Worm (Caenorhabditis elegans): ENCODE measurements around the gene adah-1.
A peak's percentile ranks its signal among the peaks of the same experiment; 100 is the strongest.

Gene adah-1

DNA sequence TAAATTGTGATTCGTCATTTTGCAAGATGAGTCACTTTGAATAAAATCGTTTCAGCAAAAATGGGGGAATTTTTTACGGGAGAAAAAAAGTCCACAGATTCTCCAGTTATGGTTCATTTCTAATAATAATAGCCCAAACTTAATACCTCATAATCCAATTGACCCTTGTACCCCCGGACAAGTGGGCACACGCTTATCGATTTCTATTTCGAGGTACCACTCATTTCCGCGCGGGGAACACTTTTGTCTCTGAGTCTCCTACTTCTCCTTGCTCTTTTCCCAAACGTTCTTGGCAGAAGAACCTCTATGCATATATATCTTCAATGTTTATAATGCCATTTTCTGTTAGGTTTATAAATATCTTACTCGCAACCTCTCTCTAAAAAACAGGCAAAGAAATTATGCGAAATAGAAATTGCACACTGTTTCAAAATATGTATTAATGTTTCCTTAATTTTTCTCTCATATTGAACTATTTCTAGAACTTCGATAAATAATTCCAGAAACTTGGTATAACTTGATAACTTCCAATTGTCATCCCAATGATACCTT, 6.8 kb upstream of the adah-1 start, which contains the start of gene gldi-4:
Gene gldi-4 (plus strand): TSS at position 502 of the 552 bp plus-strand sequence.
- TF ChIP-seq ceh-13 (GFP tag; optimal IDR thresholded peaks at IDR 0.05), result no peak
- no peak for TF ChIP-seq tra-4 (tag; optimal IDR thresholded peaks at IDR 0.05)
- TF ChIP-seq aly-1 (tag; optimal IDR thresholded peaks at IDR 0.05), result no peak
- TF ChIP-seq hmg-4 (GFP tag; optimal IDR thresholded peaks at IDR 0.05), result no peak
- TF ChIP-seq ceh-36 (tag; optimal IDR thresholded peaks at IDR 0.05), result no peak
- no peak for TF ChIP-seq pes-1 (GFP tag; IDR thresholded peaks at IDR 0.05)
- TF ChIP-seq sea-1 (GFP tag; conservative IDR thresholded peaks at IDR 0.05), result no peak
- TF ChIP-seq B0310.2 (tag; optimal IDR thresholded peaks at IDR 0.05), result no peak
- no peak for TF ChIP-seq flt-1 (GFP tag; IDR thresholded peaks at IDR 0.05)
- TF ChIP-seq ets-7 (tag; optimal IDR thresholded peaks at IDR 0.05), result no peak
- no peak for TF ChIP-seq ama-1 (optimal IDR thresholded peaks at IDR 0.05)
- TF ChIP-seq hmbx-1 (tag; optimal IDR thresholded peaks at IDR 0.05), result no peak
- no peak for TF ChIP-seq scrt-1 (GFP tag; IDR thresholded peaks at IDR 0.05)
- no peak for TF ChIP-seq hnd-1 (tag; optimal IDR thresholded peaks at IDR 0.05)
- no peak for TF ChIP-seq tbx-37 (GFP tag; conservative IDR thresholded peaks at IDR 0.05)

DNA sequence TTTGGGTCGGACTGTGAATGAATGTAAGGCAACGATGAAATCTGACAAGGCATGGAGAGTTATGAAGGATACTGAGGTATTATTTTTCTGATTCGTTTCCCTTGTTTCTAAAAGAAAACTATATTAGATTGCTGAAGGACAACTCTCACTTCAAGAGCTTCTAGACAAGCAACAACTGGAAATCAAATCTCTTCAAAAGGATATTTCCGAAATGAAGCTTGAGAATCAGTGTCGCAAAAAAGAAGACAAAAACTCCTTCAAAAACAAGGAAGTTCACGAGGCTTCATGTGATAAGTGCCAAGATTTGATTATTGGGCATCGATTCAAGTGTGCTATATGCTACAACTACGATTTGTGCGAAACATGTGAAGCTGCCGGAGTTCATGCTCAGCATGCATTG, 5.4 kb upstream of the adah-1 start:
- TF ChIP-seq hmbx-1 (tag; optimal IDR thresholded peaks at IDR 0.05) (no peak), tbx-37 (GFP tag; conservative IDR thresholded peaks at IDR 0.05) (no peak), hmg-4 (GFP tag; optimal IDR thresholded peaks at IDR 0.05) (no peak), ama-1 (optimal IDR thresholded peaks at IDR 0.05) (no peak), ets-7 (tag; optimal IDR thresholded peaks at IDR 0.05) (no peak), F13C5.2 (tag; optimal IDR thresholded peaks at IDR 0.05) (no peak), pes-1 (GFP tag; IDR thresholded peaks at IDR 0.05) (no peak), B0310.2 (tag; optimal IDR thresholded peaks at IDR 0.05) (no peak), ceh-13 (GFP tag; optimal IDR thresholded peaks at IDR 0.05) (no peak), hnd-1 (tag; optimal IDR thresholded peaks at IDR 0.05) (no peak), flt-1 (GFP tag; IDR thresholded peaks at IDR 0.05) (no peak), scrt-1 (GFP tag; IDR thresholded peaks at IDR 0.05) (no peak), tbx-11 (GFP tag; IDR thresholded peaks at IDR 0.05) (no peak)

DNA sequence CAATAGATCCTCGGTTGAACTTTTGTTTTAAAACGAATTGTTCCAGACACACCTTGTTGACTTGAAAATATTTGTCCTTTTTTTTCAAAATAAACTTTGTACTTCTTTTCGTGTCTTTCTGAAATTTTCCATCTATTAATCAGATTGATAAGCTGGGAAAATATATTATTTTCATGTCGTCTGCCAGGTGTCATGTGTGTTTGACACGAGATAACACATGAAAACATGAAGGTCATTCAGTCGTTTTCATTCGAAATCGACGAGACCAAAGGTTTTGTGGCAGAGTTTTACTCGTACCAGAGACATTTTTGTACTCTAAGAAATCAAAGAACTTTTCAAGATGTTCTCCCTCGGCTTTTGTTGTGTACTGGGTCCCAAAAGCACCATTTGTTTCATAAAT, 3.4 kb upstream of the adah-1 start:
- no peak for TF ChIP-seq ets-7 (tag; optimal IDR thresholded peaks at IDR 0.05)
- no peak for TF ChIP-seq flt-1 (GFP tag; IDR thresholded peaks at IDR 0.05)
- TF ChIP-seq sea-1 (GFP tag; conservative IDR thresholded peaks at IDR 0.05), result no peak
- no peak for TF ChIP-seq hmg-4 (GFP tag; optimal IDR thresholded peaks at IDR 0.05)

- TF ChIP-seq hmbx-1 (tag; optimal IDR thresholded peaks at IDR 0.05), result no peak
- no peak for TF ChIP-seq tbx-37 (GFP tag; conservative IDR thresholded peaks at IDR 0.05)
- TF ChIP-seq ceh-36 (tag; optimal IDR thresholded peaks at IDR 0.05), result no peak
- no peak for TF ChIP-seq tbx-11 (GFP tag; IDR thresholded peaks at IDR 0.05)
- TF ChIP-seq ets-7 (tag; optimal IDR thresholded peaks at IDR 0.05), result no peak
- no peak for TF ChIP-seq pes-1 (GFP tag; IDR thresholded peaks at IDR 0.05)
- no peak for TF ChIP-seq hmg-4 (GFP tag; optimal IDR thresholded peaks at IDR 0.05)
- no peak for TF ChIP-seq ceh-13 (GFP tag; optimal IDR thresholded peaks at IDR 0.05)
- no peak for TF ChIP-seq ama-1 (optimal IDR thresholded peaks at IDR 0.05)
- TF ChIP-seq tra-4 (tag; optimal IDR thresholded peaks at IDR 0.05), result no peak
- no peak for TF ChIP-seq flt-1 (GFP tag; IDR thresholded peaks at IDR 0.05)
Measured at ce11 chrIV:7022227-7022626, 1.8 kb upstream of the adah-1 start.

ce11 chrIV:7023004-7023403, 1.0 kb upstream of the adah-1 start:
- TF ChIP-seq F13C5.2 (tag; optimal IDR thresholded peaks at IDR 0.05), result peak; percentile 68
- no peak for TF ChIP-seq hnd-1 (tag; optimal IDR thresholded peaks at IDR 0.05)
- peak; percentile 55 for TF ChIP-seq hmg-4 (GFP tag; optimal IDR thresholded peaks at IDR 0.05)
- TF ChIP-seq ama-1 (optimal IDR thresholded peaks at IDR 0.05), result no peak
- no peak for TF ChIP-seq sea-1 (GFP tag; conservative IDR thresholded peaks at IDR 0.05)

DNA sequence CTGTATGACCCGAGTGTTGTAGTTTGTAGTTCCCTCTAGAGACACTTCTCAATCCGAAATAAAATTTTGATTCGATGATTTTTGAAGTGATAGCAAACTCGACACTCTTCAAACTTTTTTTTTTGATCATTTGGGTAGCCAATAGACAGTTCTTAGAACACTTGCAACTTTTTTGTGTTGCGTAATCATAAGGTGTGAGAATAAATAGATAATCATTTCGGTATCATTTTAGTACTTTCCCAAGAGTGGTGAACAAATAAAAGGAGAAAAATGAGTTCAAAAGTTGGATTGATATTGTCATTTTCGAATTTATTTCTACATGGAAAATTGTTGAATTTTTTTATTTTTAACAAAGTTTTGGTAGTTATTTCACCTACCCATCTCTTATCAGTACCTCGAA, 818 bp downstream of the adah-1 start:
- TF ChIP-seq hmbx-1 (tag; optimal IDR thresholded peaks at IDR 0.05) (no peak), tra-4 (tag; optimal IDR thresholded peaks at IDR 0.05) (no peak), tbx-11 (GFP tag; IDR thresholded peaks at IDR 0.05) (no peak), ets-7 (tag; optimal IDR thresholded peaks at IDR 0.05) (no peak), pes-1 (GFP tag; IDR thresholded peaks at IDR 0.05) (no peak)

ce11 chrIV:7025835-7026234, 1.8 kb downstream of the adah-1 start:
- no peak for TF ChIP-seq aly-1 (tag; optimal IDR thresholded peaks at IDR 0.05)
- TF ChIP-seq F13C5.2 (tag; optimal IDR thresholded peaks at IDR 0.05), result no peak
- TF ChIP-seq hmbx-1 (tag; optimal IDR thresholded peaks at IDR 0.05), result no peak
- TF ChIP-seq sea-1 (GFP tag; conservative IDR thresholded peaks at IDR 0.05), result no peak
- no peak for TF ChIP-seq ama-1 (optimal IDR thresholded peaks at IDR 0.05)
- no peak for TF ChIP-seq flt-1 (GFP tag; IDR thresholded peaks at IDR 0.05)
- no peak for TF ChIP-seq tbx-37 (GFP tag; conservative IDR thresholded peaks at IDR 0.05)
- no peak for TF ChIP-seq ceh-36 (tag; optimal IDR thresholded peaks at IDR 0.05)
- no peak for TF ChIP-seq pes-1 (GFP tag; IDR thresholded peaks at IDR 0.05)
- TF ChIP-seq hnd-1 (tag; optimal IDR thresholded peaks at IDR 0.05), result no peak
- no peak for TF ChIP-seq ceh-13 (GFP tag; optimal IDR thresholded peaks at IDR 0.05)
- TF ChIP-seq B0310.2 (tag; optimal IDR thresholded peaks at IDR 0.05), result no peak
- TF ChIP-seq ets-7 (tag; optimal IDR thresholded peaks at IDR 0.05), result no peak
- TF ChIP-seq scrt-1 (GFP tag; IDR thresholded peaks at IDR 0.05), result no peak

DNA sequence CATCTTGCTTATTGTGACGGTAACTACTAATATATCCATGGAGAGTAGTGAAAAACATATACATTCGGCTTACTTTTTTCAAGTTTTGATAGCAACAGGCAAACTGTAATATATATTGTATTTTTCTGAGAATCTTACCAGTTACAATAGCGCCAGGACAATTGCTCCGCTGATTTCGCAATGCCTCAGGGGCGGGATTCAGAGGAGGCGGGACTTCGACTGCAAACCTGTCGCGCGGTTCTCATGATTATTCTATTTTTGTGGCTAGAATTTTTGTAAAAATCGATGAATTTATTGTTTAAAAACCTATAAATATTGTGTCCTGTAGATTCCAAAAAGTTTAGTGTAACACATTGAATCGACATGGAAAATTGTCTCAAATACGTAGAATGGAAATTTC, 7.0 kb downstream of the adah-1 start:
- TF ChIP-seq tbx-11 (GFP tag; IDR thresholded peaks at IDR 0.05) (no peak), ama-1 (optimal IDR thresholded peaks at IDR 0.05) (no peak), hmg-4 (GFP tag; optimal IDR thresholded peaks at IDR 0.05) (no peak), ets-7 (tag; optimal IDR thresholded peaks at IDR 0.05) (no peak), F13C5.2 (tag; optimal IDR thresholded peaks at IDR 0.05) (no peak), B0310.2 (tag; optimal IDR thresholded peaks at IDR 0.05) (no peak), scrt-1 (GFP tag; IDR thresholded peaks at IDR 0.05) (no peak), sea-1 (GFP tag; conservative IDR thresholded peaks at IDR 0.05) (no peak)

All from whole organism, early embryonic.